Worm (Caenorhabditis elegans): Measurements from ENCODE around the gene col-118.
A peak's percentile ranks its signal among the peaks of the same experiment; 100 is the strongest.

Gene col-118

DNA sequence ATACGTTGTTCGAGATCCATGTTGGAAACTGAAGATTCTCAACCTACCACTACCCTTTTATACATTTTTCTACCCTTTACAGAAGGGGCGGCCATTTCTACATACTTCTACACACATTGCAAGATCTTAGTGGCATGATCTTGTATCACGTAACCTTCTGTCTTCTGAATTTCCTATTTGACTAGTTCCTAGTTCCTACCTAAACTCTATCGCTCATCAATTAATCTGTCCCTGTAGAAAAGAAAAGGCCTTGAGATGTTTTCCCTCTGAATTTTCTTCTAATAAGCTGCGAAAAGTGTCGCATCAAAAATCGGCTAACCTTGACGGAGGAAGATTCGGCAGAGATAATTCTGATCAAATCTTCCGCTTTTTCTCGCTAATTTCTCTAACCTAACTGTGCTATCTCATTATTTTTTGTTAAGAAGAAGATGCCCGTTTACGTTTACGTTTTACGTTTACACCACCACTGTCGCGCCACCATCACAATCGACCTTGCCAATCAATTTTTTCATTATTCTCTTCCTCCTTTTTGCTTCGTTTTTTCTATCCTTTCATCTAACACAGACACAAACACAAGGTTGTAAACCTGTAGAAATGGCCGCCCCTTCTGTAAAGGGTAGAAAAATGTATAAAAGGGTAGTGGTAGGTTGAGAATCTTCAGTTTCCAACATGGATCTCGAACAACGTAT is 23.7 kb upstream of the col-118 start, which contains the start of the genes col-117 and col-3 (continued):
- TF ChIP-seq dpl-1 (GFP tag; optimal IDR thresholded peaks at IDR 0.05) (no peak), nhr-10 (tag; optimal IDR thresholded peaks at IDR 0.05) (no peak), ceh-20 (GFP tag; IDR thresholded peaks at IDR 0.05) (no peak), arid-1 (GFP tag; conservative IDR thresholded peaks at IDR 0.05) (no peak), madf-9 (GFP tag; conservative IDR thresholded peaks at IDR 0.05) (no peak), ceh-32 (tag; optimal IDR thresholded peaks at IDR 0.05; ENCODE audit: poor library complexity) (no peak), hmg-1.1 (GFP tag; IDR thresholded peaks at IDR 0.05) (no peak), duxl-1 (tag; optimal IDR thresholded peaks at IDR 0.05; ENCODE audit: poor library complexity) (no peak)

ce11 chrIV:8825997-8826605 is 21.9 kb upstream of the col-118 start:
- no peak for TF ChIP-seq F10B5.3 (tag; optimal IDR thresholded peaks at IDR 0.05)
- no peak for TF ChIP-seq pqm-1 (tag; optimal IDR thresholded peaks at IDR 0.05)
- no peak for TF ChIP-seq ceh-20 (GFP tag; IDR thresholded peaks at IDR 0.05)
- TF ChIP-seq hlh-11 (tag; optimal IDR thresholded peaks at IDR 0.05) = no peak
- TF ChIP-seq mes-2 (tag; optimal IDR thresholded peaks at IDR 0.05; ENCODE audit: poor library complexity, severe bottlenecking) = peak; percentile 50
- no peak for TF ChIP-seq gei-8 (GFP tag; optimal IDR thresholded peaks at IDR 0.05)
- no peak for TF ChIP-seq hmg-1.1 (GFP tag; IDR thresholded peaks at IDR 0.05)
- no peak for TF ChIP-seq ceh-82 (tag; optimal IDR thresholded peaks at IDR 0.05)
- no peak for TF ChIP-seq lim-7 (GFP tag; IDR thresholded peaks at IDR 0.05)
- TF ChIP-seq dmd-6 (GFP tag; IDR thresholded peaks at IDR 0.05) = no peak
- no peak for TF ChIP-seq zip-11 (GFP tag; IDR thresholded peaks at IDR 0.05)
- TF ChIP-seq arid-1 (GFP tag; conservative IDR thresholded peaks at IDR 0.05) = no peak
- TF ChIP-seq ama-1 (optimal IDR thresholded peaks at IDR 0.05) = peak; percentile 52
- TF ChIP-seq Y48G9A.11 (GFP tag; IDR thresholded peaks at IDR 0.05) = no peak
- TF ChIP-seq aha-1 (tag) = peak; percentile 97
- TF ChIP-seq ztf-11 (tag; optimal IDR thresholded peaks at IDR 0.05) = no peak
- TF ChIP-seq rbr-2 (tag; optimal IDR thresholded peaks at IDR 0.05) = no peak
- no peak for TF ChIP-seq D1046.2 (GFP tag; IDR thresholded peaks at IDR 0.05)
- peak; percentile 4 for TF ChIP-seq nhr-237 (tag; optimal IDR thresholded peaks at IDR 0.05)
- peak; percentile 27 for TF ChIP-seq nhr-25 (tag; optimal IDR thresholded peaks at IDR 0.05; ENCODE audit: borderline replicate concordance, insufficient read depth)
- no peak for TF ChIP-seq T20F7.1 (GFP tag; optimal IDR thresholded peaks at IDR 0.05)
- peak; percentile 14 for TF ChIP-seq jun-1 (tag; optimal IDR thresholded peaks at IDR 0.05)
- no peak for TF ChIP-seq ctbp-1 (GFP tag; IDR thresholded peaks at IDR 0.05)
- TF ChIP-seq php-3 (GFP tag; IDR thresholded peaks at IDR 0.05) = no peak
- no peak for TF ChIP-seq lin-1 (GFP tag; IDR thresholded peaks at IDR 0.05)
- TF ChIP-seq spr-1 (tag; optimal IDR thresholded peaks at IDR 0.05) = no peak
- peak; percentile 46 for TF ChIP-seq mep-1 (tag; optimal IDR thresholded peaks at IDR 0.05)
- TF ChIP-seq ZK546.5 (tag; optimal IDR thresholded peaks at IDR 0.05) = no peak
- peak; percentile 86 for TF ChIP-seq T26A8.4 (GFP tag; IDR thresholded peaks at IDR 0.05)
- TF ChIP-seq ceh-62 (tag; optimal IDR thresholded peaks at IDR 0.05) = no peak
- no peak for TF ChIP-seq lir-3 (tag; optimal IDR thresholded peaks at IDR 0.05)
- no peak for TF ChIP-seq dmd-9 (GFP tag; IDR thresholded peaks at IDR 0.05)
- no peak for TF ChIP-seq ztf-7 (tag; optimal IDR thresholded peaks at IDR 0.05)
- no peak for TF ChIP-seq unc-39 (tag; optimal IDR thresholded peaks at IDR 0.05)
- no peak for TF ChIP-seq nhr-42 (GFP tag; IDR thresholded peaks at IDR 0.05)
- TF ChIP-seq dve-1 (tag; optimal IDR thresholded peaks at IDR 0.05; ENCODE audit: insufficient read depth) = no peak
- no peak for TF ChIP-seq lin-29 (GFP tag; IDR thresholded peaks at IDR 0.05)
- TF ChIP-seq vab-7 (GFP tag; IDR thresholded peaks at IDR 0.05) = no peak
- no peak for TF ChIP-seq zfp-3 (GFP tag; conservative IDR thresholded peaks at IDR 0.05)
- TF ChIP-seq nhr-102 (tag; optimal IDR thresholded peaks at IDR 0.05) = no peak
- TF ChIP-seq nhr-76 (tag; optimal IDR thresholded peaks at IDR 0.05) = no peak
- TF ChIP-seq tra-1 (GFP tag; IDR thresholded peaks at IDR 0.05) = no peak
- TF ChIP-seq lin-38 (GFP tag; IDR thresholded peaks at IDR 0.05) = no peak
